Worm (Caenorhabditis elegans): ENCODE measurements around the gene srh-71.

- TF ChIP-seq ztf-11 (tag; optimal IDR thresholded peaks at IDR 0.05) (no peak), snpc-4 (tag; optimal IDR thresholded peaks at IDR 0.05) (no peak), ceh-82 (tag; optimal IDR thresholded peaks at IDR 0.05) (no peak), unc-39 (tag; optimal IDR thresholded peaks at IDR 0.05) (no peak), skn-1 (tag; optimal IDR thresholded peaks at IDR 0.05) (no peak), ZK546.5 (tag; optimal IDR thresholded peaks at IDR 0.05) (no peak)
Observed at ce11 chrII:3087134-3087533, 36.2 kb upstream of the srh-71 start.
